Fruit fly (Drosophila melanogaster) whole organism, prepupa: ENCODE results near the gene sp3.

Experiments used
- Blimp-1 ChIP-seq: fragments of 200-800 bp; sonication (Bioruptor generic); optimal IDR thresholded peaks from 3 replicates; lab custom pipeline; 2017; ENCODE audit warnings: missing biosample characterization, missing genetic modification characterization, mild to moderate bottlenecking, moderate library complexity, missing genetic modification reagents
- CG10669 ChIP-seq: fragments of 200-800 bp; sonication (Bioruptor generic); optimal IDR thresholded peaks from 3 replicates; lab custom pipeline; 2018; ENCODE audit warnings: missing biosample characterization, mild to moderate bottlenecking, missing genetic modification characterization, moderate library complexity
- CG11294 ChIP-seq: fragments of 200-800 bp; sonication (Bioruptor generic); IDR thresholded peaks from 2 replicates; pipeline ENCODE4 v1.3.6; 2022; ENCODE audit warnings: missing biosample characterization, missing genetic modification characterization
- CG11902 ChIP-seq: fragments of 200-800 bp; sonication (Bioruptor generic); optimal IDR thresholded peaks from 3 replicates; lab custom pipeline; 2016; ENCODE audit warnings: missing biosample characterization, missing genetic modification characterization
- CG15336 ChIP-seq: fragments of 200-800 bp; sonication (Bioruptor generic); IDR thresholded peaks from 2 replicates; pipeline ENCODE4 v1.3.6; 2022; ENCODE audit warnings: missing biosample characterization, missing genetic modification characterization
- CG1621 ChIP-seq: fragments of 200-800 bp; sonication (Bioruptor generic); optimal IDR thresholded peaks from 3 replicates; lab custom pipeline; 2018; ENCODE audit warnings: missing biosample characterization, mild to moderate bottlenecking, missing genetic modification characterization
- CG31627 ChIP-seq: fragments of 200-800 bp; sonication (Bioruptor generic); optimal IDR thresholded peaks from 3 replicates; lab custom pipeline; 2016; ENCODE audit warnings: missing biosample characterization, missing genetic modification characterization
- CG34406 ChIP-seq: fragments of 200-800 bp; sonication (Bioruptor generic); optimal IDR thresholded peaks from 3 replicates; lab custom pipeline; 2016; ENCODE audit warnings: missing biosample characterization, missing genetic modification characterization
- CG3919 ChIP-seq: fragments of 200-800 bp; sonication (Bioruptor generic); optimal IDR thresholded peaks from 3 replicates; lab custom pipeline; 2016; ENCODE audit warnings: missing biosample characterization, missing genetic modification characterization
- CG6276 ChIP-seq: fragments of 200-800 bp; sonication (Bioruptor generic); optimal IDR thresholded peaks from 2 replicates; lab custom pipeline; 2017; ENCODE audit warnings: missing biosample characterization, mild to moderate bottlenecking, missing genetic modification characterization
- CG6792 ChIP-seq: fragments of 200-800 bp; sonication (Bioruptor generic); optimal IDR thresholded peaks from 3 replicates; lab custom pipeline; 2016; ENCODE audit warnings: missing biosample characterization, missing genetic modification characterization
- CG6808 ChIP-seq: fragments of 200-800 bp; sonication (Bioruptor generic); optimal IDR thresholded peaks from 3 replicates; lab custom pipeline; 2017; ENCODE audit warnings: missing biosample characterization, missing genetic modification characterization, mild to moderate bottlenecking, moderate library complexity, missing genetic modification reagents
- CG8319 ChIP-seq: fragments of 200-800 bp; sonication (Bioruptor generic); optimal IDR thresholded peaks from 3 replicates; lab custom pipeline; 2016; ENCODE audit warnings: missing biosample characterization, missing genetic modification characterization
- CG8632 ChIP-seq: fragments of 200-800 bp; sonication (Bioruptor generic); optimal IDR thresholded peaks from 3 replicates; lab custom pipeline; 2016; ENCODE audit warnings: missing biosample characterization, missing genetic modification characterization
- CG9139 ChIP-seq: fragments of 200-800 bp; sonication (Bioruptor generic); optimal IDR thresholded peaks from 3 replicates; lab custom pipeline; 2017; ENCODE audit warnings: missing biosample characterization, mild to moderate bottlenecking, missing genetic modification characterization
- Eip78C ChIP-seq: fragments of 200-800 bp; sonication (Bioruptor generic); peaks from one replicate; lab custom pipeline; 2016; ENCODE audit warnings: missing biosample characterization, missing genetic modification characterization
- Eip93F ChIP-seq: fragments of 200-800 bp; sonication (Bioruptor generic); optimal IDR thresholded peaks from 2 replicates; lab custom pipeline; 2016; ENCODE audit warnings: missing biosample characterization, mild to moderate bottlenecking, missing genetic modification characterization
- Ets21C ChIP-seq: fragments of 200-800 bp; sonication (Bioruptor generic); optimal IDR thresholded peaks from 3 replicates; lab custom pipeline; 2016; ENCODE audit warnings: missing biosample characterization, missing genetic modification characterization
- Hr38 ChIP-seq: sonication (Bioruptor generic); optimal IDR thresholded peaks from 2 replicates; lab custom pipeline; 2016; ENCODE audit warnings: missing biosample characterization, missing genetic modification characterization
- Lpt ChIP-seq: fragments of 200-800 bp; sonication (Bioruptor generic); optimal IDR thresholded peaks from 3 replicates; lab custom pipeline; 2016; ENCODE audit warnings: missing biosample characterization, missing genetic modification characterization
- Smox ChIP-seq: fragments of 200-800 bp; sonication (Bioruptor generic); optimal IDR thresholded peaks from 3 replicates; lab custom pipeline; 2016; ENCODE audit warnings: missing biosample characterization, missing genetic modification characterization
- Sox102F ChIP-seq: fragments of 200-800 bp; sonication (Bioruptor generic); optimal IDR thresholded peaks from 2 replicates; lab custom pipeline; 2016; ENCODE audit warnings: missing biosample characterization, mild to moderate bottlenecking, missing genetic modification characterization
- Sox14 ChIP-seq: fragments of 200-800 bp; sonication (Bioruptor generic); optimal IDR thresholded peaks from 3 replicates; lab custom pipeline; 2016; ENCODE audit warnings: missing biosample characterization, missing genetic modification characterization
- achi ChIP-seq: fragments of 200-800 bp; sonication (Bioruptor generic); optimal IDR thresholded peaks from 3 replicates; lab custom pipeline; 2016; ENCODE audit warnings: missing biosample characterization, missing genetic modification characterization
- acj6 ChIP-seq: fragments of 200-800 bp; sonication (Bioruptor generic); optimal IDR thresholded peaks from 3 replicates; lab custom pipeline; 2016; ENCODE audit warnings: missing biosample characterization, missing genetic modification characterization
- cyc ChIP-seq: fragments of 200-800 bp; sonication (Bioruptor generic); optimal IDR thresholded peaks from 3 replicates; lab custom pipeline; 2016; ENCODE audit warnings: missing biosample characterization, missing genetic modification characterization
- dac ChIP-seq: fragments of 200-800 bp; sonication (Bioruptor generic); optimal IDR thresholded peaks from 2 replicates; lab custom pipeline; 2017; ENCODE audit warnings: missing biosample characterization, mild to moderate bottlenecking, missing genetic modification characterization
- fd59A ChIP-seq: fragments of 200-800 bp; sonication (Bioruptor generic); optimal IDR thresholded peaks from 2 replicates; lab custom pipeline; 2017; ENCODE audit warnings: missing biosample characterization, mild to moderate bottlenecking, missing genetic modification characterization, missing genetic modification reagents
- fd85E ChIP-seq: fragments of 200-800 bp; sonication (Bioruptor generic); optimal IDR thresholded peaks from 3 replicates; lab custom pipeline; 2016; ENCODE audit warnings: missing biosample characterization, missing genetic modification characterization
- lz ChIP-seq: fragments of 200-800 bp; sonication (Bioruptor generic); optimal IDR thresholded peaks from 3 replicates; lab custom pipeline; 2016; ENCODE audit warnings: missing biosample characterization, missing genetic modification characterization
- net ChIP-seq: fragments of 200-800 bp; sonication (Bioruptor generic); optimal IDR thresholded peaks from 3 replicates; lab custom pipeline; 2016; ENCODE audit warnings: missing biosample characterization, missing genetic modification characterization
- pdm3 ChIP-seq: fragments of 200-800 bp; sonication (Bioruptor generic); optimal IDR thresholded peaks from 3 replicates; lab custom pipeline; 2016; ENCODE audit warnings: missing biosample characterization, missing genetic modification characterization
- spab ChIP-seq: fragments of 200-800 bp; sonication (Bioruptor generic); optimal IDR thresholded peaks from 2 replicates; lab custom pipeline; 2017; ENCODE audit warnings: missing biosample characterization, mild to moderate bottlenecking, missing genetic modification characterization, missing genetic modification reagents
- ss ChIP-seq, 2 experiments: fragments of 200-800 bp; sonication (Bioruptor generic); optimal IDR thresholded peaks; 2 replicates in 1 of 2; 3 replicates in 1 of 2; lab custom pipeline; 2017 to 2018; ENCODE audit warnings: mild to moderate bottlenecking in 2 of 2, missing biosample characterization in 2 of 2, missing genetic modification characterization in 2 of 2, moderate library complexity in 1 of 2
- svp ChIP-seq: fragments of 200-800 bp; sonication (Bioruptor generic); peaks from one replicate; lab custom pipeline; 2016; ENCODE audit warnings: missing biosample characterization, missing genetic modification characterization

The sp3 gene

DNA sequence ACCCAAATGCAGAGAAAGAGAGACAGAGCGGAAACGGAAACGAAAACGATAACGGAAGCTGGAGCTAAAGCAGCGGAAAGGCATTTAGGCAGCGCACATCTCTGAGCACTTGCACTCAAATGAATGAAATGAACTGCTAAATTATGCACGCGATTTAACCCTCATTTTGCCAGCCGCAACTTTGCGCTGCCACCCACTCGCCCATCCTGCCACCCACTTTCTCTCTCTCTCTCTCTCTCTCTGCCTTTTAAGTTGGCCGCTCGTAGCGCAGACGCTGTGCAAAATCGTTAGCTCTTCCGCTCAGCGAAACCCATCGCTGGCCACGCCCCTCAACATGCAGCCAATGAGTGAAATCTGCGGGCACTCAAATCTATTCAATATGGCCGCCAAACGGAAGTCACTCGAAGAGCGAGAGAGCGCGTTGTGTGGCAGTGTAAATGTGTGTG lies 40.7 kb downstream of the sp3 start:
- TF ChIP-seq spab (GFP tag; lab: Kevin White, UChicago) (no peak), Sox102F (GFP tag; lab: Kevin White, UChicago) (no peak), CG9139 (peak; percentile 19), dac (no peak), CG10669 (GFP tag; lab: Kevin White, UChicago) (no peak), Sox14 (GFP tag; lab: Kevin White, UChicago) (no peak), Blimp-1 (GFP tag; lab: Kevin White, UChicago) (no peak), CG6808 (GFP tag; lab: Kevin White, UChicago) (peak; percentile 5), fd59A (no peak), CG6276 (no peak), CG15336 (GFP tag; lab: Robert Waterston, UW) (peak; percentile 24; the same call in 1 of the 2 replicates), Hr38 (GFP tag; lab: Kevin White, UChicago) (no peak), CG3919 (GFP tag; lab: Kevin White, UChicago) (peak; percentile 19), Ets21C (GFP tag; lab: Kevin White, UChicago) (no peak), svp (peak; percentile 30), CG34406 (no peak), fd85E (GFP tag; lab: Kevin White, UChicago) (no peak), acj6 (GFP tag; lab: Kevin White, UChicago) (no peak), ss (GFP tag; optimal IDR thresholded peaks at IDR 0.05; lab: Kevin White, UChicago) (peak in 1 of 2 experiments; percentile 2), Smox (GFP tag; lab: Kevin White, UChicago) (no peak), Eip93F (GFP tag; lab: Kevin White, UChicago) (no peak), CG11294 (GFP tag; lab: Robert Waterston, UW) (no peak), CG8319 (GFP tag; lab: Kevin White, UChicago) (no peak), CG11902 (GFP tag; lab: Kevin White, UChicago) (no peak), Lpt (GFP tag; lab: Kevin White, UChicago) (no peak), CG8632 (GFP tag; lab: Kevin White, UChicago) (no peak), pdm3 (GFP tag; lab: Kevin White, UChicago) (no peak), CG31627 (no peak)

DNA sequence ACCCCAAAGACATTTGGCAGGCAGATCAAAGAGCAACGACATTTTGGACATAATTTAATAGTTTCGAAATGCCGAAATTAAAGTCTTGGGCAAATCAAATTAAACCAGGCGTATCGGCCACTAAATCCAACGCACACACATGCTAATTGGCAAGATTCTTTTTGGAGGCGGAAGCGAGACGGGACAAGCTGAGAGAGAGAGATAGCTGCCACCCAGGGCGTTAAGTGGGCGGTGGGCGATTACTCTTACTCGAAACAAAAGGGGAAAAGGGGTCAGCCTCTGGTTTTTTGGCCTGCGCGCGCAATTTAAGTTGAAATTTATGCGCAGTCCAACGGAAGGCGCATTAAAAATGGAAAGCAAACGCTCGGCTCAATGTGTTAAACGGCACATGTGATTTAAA lies 42.6 kb downstream of the sp3 start:
- no peak for TF ChIP-seq lz
- peak; percentile 27 for TF ChIP-seq Eip78C (GFP tag; lab: Kevin White, UChicago)

- TF ChIP-seq CG11294 (GFP tag; lab: Robert Waterston, UW), result no peak
- no peak for TF ChIP-seq ss (GFP tag; optimal IDR thresholded peaks at IDR 0.05; lab: Kevin White, UChicago)
- TF ChIP-seq Blimp-1 (GFP tag; lab: Kevin White, UChicago), result no peak
- no peak for TF ChIP-seq CG1621 (tag; lab: Kevin White, UChicago)
- TF ChIP-seq spab (GFP tag; lab: Kevin White, UChicago), result no peak
- no peak for TF ChIP-seq net
- TF ChIP-seq Sox102F (GFP tag; lab: Kevin White, UChicago), result no peak
- no peak for TF ChIP-seq pdm3 (GFP tag; lab: Kevin White, UChicago)
These were observed 45.6 kb downstream of the sp3 start for dm6 chr3R:21566367-21566766.

DNA sequence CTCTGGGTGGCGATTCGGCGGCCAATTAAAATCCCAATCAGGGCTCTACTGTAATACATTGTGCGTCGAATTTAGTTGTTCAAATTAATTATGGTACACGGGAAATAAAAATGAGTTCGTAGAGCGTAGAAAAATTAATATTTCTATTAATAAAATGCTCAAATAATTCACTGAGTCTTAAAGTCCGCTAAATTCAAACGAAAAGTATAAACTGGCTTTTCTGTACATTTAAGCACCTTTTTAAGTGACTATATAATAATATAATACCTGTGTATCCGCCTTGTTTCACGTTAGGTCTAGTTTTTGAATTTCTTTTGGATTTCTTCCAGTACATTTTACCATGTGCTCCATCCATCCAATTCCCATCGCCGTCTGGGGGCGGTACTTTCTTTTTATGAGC lies 46.1 kb downstream of the sp3 start:
- TF ChIP-seq CG6808 (GFP tag; lab: Kevin White, UChicago), result no peak
- TF ChIP-seq CG8632 (GFP tag; lab: Kevin White, UChicago), result no peak
- no peak for TF ChIP-seq Eip93F (GFP tag; lab: Kevin White, UChicago)
- TF ChIP-seq Blimp-1 (GFP tag; lab: Kevin White, UChicago), result no peak
- no peak for TF ChIP-seq CG6792 (GFP tag; lab: Kevin White, UChicago)
- TF ChIP-seq svp, result no peak
- no peak for TF ChIP-seq achi (GFP tag; lab: Kevin White, UChicago)
- no peak for TF ChIP-seq cyc (GFP tag; lab: Kevin White, UChicago)
- TF ChIP-seq CG9139, result no peak
